Worm (Caenorhabditis elegans): ENCODE results near the gene C05B5.2.

DNA sequence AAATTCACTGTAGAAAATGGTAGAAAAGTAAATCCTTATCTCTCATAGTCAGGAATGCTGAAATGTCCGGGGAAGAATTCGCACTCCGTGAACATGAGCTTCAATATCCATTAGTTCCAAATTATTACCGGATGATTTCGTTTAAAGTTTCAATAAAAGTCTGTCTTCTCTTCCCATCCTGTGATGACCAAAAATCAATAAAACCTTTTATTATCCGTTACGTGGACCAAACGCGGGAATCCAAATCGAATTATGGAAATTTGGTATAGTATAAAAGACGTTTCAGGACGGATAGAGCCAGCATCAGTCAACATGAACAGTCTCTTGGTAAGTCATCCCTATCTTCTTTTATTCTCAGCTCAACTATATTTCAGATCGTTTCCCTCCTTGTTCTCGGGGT is 3.9 kb upstream of the C05B5.2 start, which contains the start of gene C05B5.11:
- TF ChIP-seq W03F9.2 (tag; optimal IDR thresholded peaks at IDR 0.05), result no peak
- no peak for TF ChIP-seq him-1 (tag; optimal IDR thresholded peaks at IDR 0.05)
